Fruit fly (Drosophila melanogaster) whole organism, embryonic: ENCODE measurements around the gene CG1172.
A peak's percentile ranks its signal among the peaks of the same experiment; 100 is the strongest.

ENCODE experiments used
- Bgb ChIP-seq: fragments of 200-800 bp; sonication (Bioruptor generic); IDR thresholded peaks from 2 replicates; pipeline ENCODE4 v1.3.6; 2022; ENCODE audit warnings: missing biosample characterization, missing genetic modification characterization; ENCODE audit not compliant: partially characterized antibody
- CG10431 ChIP-seq: fragments of 200-800 bp; sonication (Bioruptor generic); optimal IDR thresholded peaks from 3 replicates; lab custom pipeline; 2018; ENCODE audit warnings: missing biosample characterization, mild to moderate bottlenecking, missing genetic modification characterization
- CG10462 ChIP-seq: fragments of 200-800 bp; sonication (Bioruptor generic); optimal IDR thresholded peaks from 2 replicates; lab custom pipeline; 2016; ENCODE audit warnings: missing biosample characterization, missing genetic modification characterization
- CG12299 ChIP-seq: fragments of 200-800 bp; sonication (Bioruptor generic); optimal IDR thresholded peaks from 2 replicates; lab custom pipeline; 2018; ENCODE audit warnings: missing biosample characterization, mild to moderate bottlenecking, missing genetic modification characterization
- CG13123 ChIP-seq: fragments of 200-800 bp; sonication (Bioruptor generic); optimal IDR thresholded peaks from 2 replicates; lab custom pipeline; 2016; ENCODE audit warnings: missing biosample characterization, missing genetic modification characterization
- CG13287 ChIP-seq: fragments of 200-800 bp; sonication (Bioruptor generic); IDR thresholded peaks from 2 replicates; pipeline ENCODE4 v1.3.6; 2022; ENCODE audit warnings: missing biosample characterization, missing genetic modification characterization; ENCODE audit not compliant: partially characterized antibody
- CG13624 ChIP-seq: fragments of 200-800 bp; sonication (Bioruptor generic); optimal IDR thresholded peaks from 2 replicates; lab custom pipeline; 2016; ENCODE audit warnings: missing biosample characterization, missing genetic modification characterization
- CG14965 ChIP-seq: fragments of 200-800 bp; sonication (Bioruptor generic); optimal IDR thresholded peaks from 2 replicates; lab custom pipeline; 2016; ENCODE audit warnings: missing biosample characterization, missing genetic modification characterization, borderline replicate concordance
- CG15514 ChIP-seq: fragments of 200-800 bp; sonication (Bioruptor generic); optimal IDR thresholded peaks from 3 replicates; lab custom pipeline; 2017; ENCODE audit warnings: missing biosample characterization, missing genetic modification characterization, mild to moderate bottlenecking, moderate library complexity, missing genetic modification reagents
- CG1603 ChIP-seq: fragments of 200-800 bp; sonication (Bioruptor generic); optimal IDR thresholded peaks from 2 replicates; lab custom pipeline; 2019; ENCODE audit warnings: missing biosample characterization, mild to moderate bottlenecking, missing genetic modification characterization, moderate library complexity
- CG16813 ChIP-seq: fragments of 200-800 bp; sonication (Bioruptor generic); IDR thresholded peaks from 3 replicates; pipeline ENCODE4 v1.3.6; 2022; ENCODE audit warnings: missing biosample characterization, missing genetic modification characterization; ENCODE audit not compliant: partially characterized antibody
- CG18619 ChIP-seq: fragments of 200-800 bp; sonication (Bioruptor generic); optimal IDR thresholded peaks from 3 replicates; lab custom pipeline; 2017; ENCODE audit warnings: missing biosample characterization, mild to moderate bottlenecking, missing genetic modification characterization
- CG30020 ChIP-seq: fragments of 200-800 bp; optimal IDR thresholded peaks from 2 replicates; lab custom pipeline; 2019; ENCODE audit warnings: missing biosample characterization, mild to moderate bottlenecking, missing genetic modification characterization, moderate library complexity
- CG31224 ChIP-seq: fragments of 200-800 bp; sonication (Bioruptor generic); IDR thresholded peaks from 2 replicates; pipeline ENCODE4 v1.3.6; 2022; ENCODE audit warnings: missing biosample characterization, missing genetic modification characterization
- CG34376 ChIP-seq: fragments of 200-800 bp; sonication (Bioruptor generic); optimal IDR thresholded peaks from 2 replicates; lab custom pipeline; 2018; ENCODE audit warnings: missing biosample characterization, mild to moderate bottlenecking, missing genetic modification characterization
- CG3847 ChIP-seq: fragments of 200-800 bp; sonication (Bioruptor generic); IDR thresholded peaks from 2 replicates; pipeline ENCODE4 v1.3.6; 2022; ENCODE audit warnings: missing biosample characterization, missing genetic modification characterization
- CG4854 ChIP-seq: fragments of 200-800 bp; sonication (Bioruptor generic); optimal IDR thresholded peaks from 2 replicates; lab custom pipeline; 2016; ENCODE audit warnings: missing biosample characterization, missing genetic modification characterization, inconsistent platforms
- CG7372 ChIP-seq: fragments of 200-800 bp; sonication (Bioruptor generic); IDR thresholded peaks from 2 replicates; pipeline ENCODE4 v1.3.6; 2022; ENCODE audit warnings: missing biosample characterization, missing genetic modification characterization
- CG7987 ChIP-seq: fragments of 200-800 bp; sonication (Bioruptor generic); optimal IDR thresholded peaks from 2 replicates; lab custom pipeline; 2018; ENCODE audit warnings: missing biosample characterization, mild to moderate bottlenecking, missing genetic modification characterization, moderate library complexity
- Chrac-16 ChIP-seq: fragments of 200-800 bp; sonication (Bioruptor generic); optimal IDR thresholded peaks from 3 replicates; lab custom pipeline; 2016; ENCODE audit warnings: missing biosample characterization, missing genetic modification characterization
- CrebB ChIP-seq: fragments of 200-800 bp; sonication (Bioruptor generic); optimal IDR thresholded peaks from 3 replicates; lab custom pipeline; 2018; ENCODE audit warnings: missing biosample characterization, mild to moderate bottlenecking, missing genetic modification characterization
- D ChIP-seq, 2 experiments: fragments of 200-800 bp in 1 of 2; fragments of >200 bp in 1 of 2; sonication (Bioruptor generic) in 1 of 2; optimal IDR thresholded peaks; 2 replicates in 1 of 2; 3 replicates in 1 of 2; lab custom pipeline; 2017; ENCODE audit warnings: mild to moderate bottlenecking in 1 of 2, missing biosample characterization in 1 of 2, missing genetic modification characterization in 1 of 2, missing genetic modification reagents in 1 of 2
- E2f2 ChIP-seq: fragments of 200-800 bp; sonication (Bioruptor generic); IDR thresholded peaks from 2 replicates; pipeline ENCODE4 v1.3.6; 2022; ENCODE audit warnings: missing biosample characterization, missing genetic modification characterization
- HLH4C ChIP-seq: fragments of 200-800 bp; sonication (Bioruptor generic); IDR thresholded peaks from 3 replicates; pipeline ENCODE4 v1.3.6; 2022; ENCODE audit warnings: missing biosample characterization, missing genetic modification characterization; ENCODE audit not compliant: partially characterized antibody
- Hr78 ChIP-seq, 2 experiments: fragments of 200-800 bp in 1 of 2; fragments of >200 bp in 1 of 2; sonication (Bioruptor generic) in 1 of 2; optimal IDR thresholded peaks; 2 replicates each; lab custom pipeline; 2017 to 2019; ENCODE audit warnings: missing biosample characterization in 2 of 2, missing genetic modification characterization in 2 of 2, mild to moderate bottlenecking in 1 of 2, moderate library complexity in 1 of 2
- Lhr ChIP-seq: fragments of 200-800 bp; sonication (Bioruptor generic); optimal IDR thresholded peaks from 3 replicates; lab custom pipeline; 2017; ENCODE audit warnings: mild to moderate bottlenecking, missing biosample characterization, missing genetic modification reagents, missing genetic modification characterization
- MESR4 ChIP-seq: fragments of 200-800 bp; sonication (Bioruptor generic); optimal IDR thresholded peaks from 2 replicates; lab custom pipeline; 2018; ENCODE audit warnings: missing biosample characterization, mild to moderate bottlenecking, missing genetic modification characterization, moderate library complexity
- Neu2 ChIP-seq: fragments of 200-800 bp; sonication (Bioruptor generic); optimal IDR thresholded peaks from 3 replicates; lab custom pipeline; 2016; ENCODE audit warnings: missing biosample characterization, missing genetic modification characterization, borderline replicate concordance
- Rfx ChIP-seq: fragments of 200-800 bp; sonication (Bioruptor generic); IDR thresholded peaks from 2 replicates; pipeline ENCODE4 v1.3.6; 2022; ENCODE audit warnings: missing biosample characterization, missing genetic modification characterization
- Vsx1 ChIP-seq: fragments of 200-800 bp; sonication (Bioruptor generic); optimal IDR thresholded peaks from 2 replicates; lab custom pipeline; 2017; ENCODE audit warnings: missing biosample characterization, mild to moderate bottlenecking, missing genetic modification characterization, missing genetic modification reagents
- bbx ChIP-seq: fragments of 200-800 bp; sonication (Bioruptor generic); IDR thresholded peaks from 2 replicates; pipeline ENCODE4 v1.3.6; 2022; ENCODE audit warnings: missing biosample characterization, missing genetic modification characterization; ENCODE audit not compliant: partially characterized antibody
- dmrt11E ChIP-seq: fragments of 200-800 bp; sonication (Bioruptor generic); optimal IDR thresholded peaks from 3 replicates; lab custom pipeline; 2018; ENCODE audit warnings: missing biosample characterization, mild to moderate bottlenecking, missing genetic modification characterization, moderate library complexity
- dpn ChIP-seq, 2 experiments: fragments of 200-800 bp; sonication (Bioruptor generic); optimal IDR thresholded peaks; 3 replicates each; lab custom pipeline; 2016; ENCODE audit warnings: missing biosample characterization in 2 of 2, missing genetic modification characterization in 2 of 2
- exex ChIP-seq: fragments of 200-800 bp; sonication (Bioruptor generic); optimal IDR thresholded peaks from 4 replicates; lab custom pipeline; 2018; ENCODE audit warnings: missing biosample characterization, mild to moderate bottlenecking, missing genetic modification characterization, moderate library complexity
- gem ChIP-seq: fragments of 200-800 bp; sonication (Bioruptor generic); optimal IDR thresholded peaks from 2 replicates; lab custom pipeline; 2019; ENCODE audit warnings: missing biosample characterization, mild to moderate bottlenecking, missing genetic modification characterization, moderate library complexity
- hb ChIP-seq: fragments of 200-800 bp; sonication (Bioruptor generic); IDR thresholded peaks from 3 replicates; pipeline ENCODE4 v1.3.6; 2022; ENCODE audit warnings: missing biosample characterization, missing genetic modification characterization; ENCODE audit not compliant: partially characterized antibody
- hbn ChIP-seq: fragments of 200-800 bp; sonication (Bioruptor generic); IDR thresholded peaks from 2 replicates; pipeline ENCODE4 v1.3.6; 2022; ENCODE audit warnings: missing biosample characterization, missing genetic modification characterization; ENCODE audit not compliant: partially characterized antibody
- odd ChIP-seq: fragments of 200-800 bp; sonication (Bioruptor generic); optimal IDR thresholded peaks from 2 replicates; lab custom pipeline; 2017; ENCODE audit warnings: missing biosample characterization, mild to moderate bottlenecking, missing genetic modification characterization
- pita ChIP-seq: fragments of 200-800 bp; sonication (Bioruptor generic); optimal IDR thresholded peaks from 2 replicates; lab custom pipeline; 2017; ENCODE audit warnings: missing biosample characterization, mild to moderate bottlenecking, missing genetic modification characterization
- slbo ChIP-seq: fragments of 200-800 bp; sonication (Bioruptor generic); IDR thresholded peaks from 2 replicates; pipeline ENCODE4 v1.3.6; 2022; ENCODE audit warnings: missing biosample characterization, missing genetic modification characterization
- ssp ChIP-seq: fragments of 200-800 bp; sonication (Bioruptor generic); IDR thresholded peaks from 2 replicates; pipeline ENCODE4 v1.3.6; 2022; ENCODE audit warnings: missing biosample characterization, missing genetic modification characterization
- stwl ChIP-seq: fragments of 200-800 bp; sonication (Bioruptor generic); optimal IDR thresholded peaks from 3 replicates; lab custom pipeline; 2018; ENCODE audit warnings: missing biosample characterization, mild to moderate bottlenecking, missing genetic modification characterization, moderate library complexity
- tin ChIP-seq: fragments of 200-800 bp; sonication (Bioruptor generic); optimal IDR thresholded peaks from 3 replicates; lab custom pipeline; 2016; ENCODE audit warnings: missing biosample characterization, missing genetic modification characterization
- tll ChIP-seq, 2 experiments: fragments of 200-800 bp in 1 of 2; fragments of >200 bp in 1 of 2; sonication (Bioruptor generic) in 1 of 2; optimal IDR thresholded peaks; 2 replicates each; lab custom pipeline; 2017 to 2019; ENCODE audit warnings: missing biosample characterization in 2 of 2, missing genetic modification characterization in 2 of 2, mild to moderate bottlenecking in 1 of 2, moderate library complexity in 1 of 2
- usp ChIP-seq: fragments of >200 bp; optimal IDR thresholded peaks from 2 replicates; lab custom pipeline; 2017; ENCODE audit warnings: missing biosample characterization, missing genetic modification characterization
- vvl ChIP-seq: fragments of 200-800 bp; sonication (Bioruptor generic); IDR thresholded peaks from 2 replicates; pipeline ENCODE4 v1.3.6; 2022; ENCODE audit warnings: missing biosample characterization, missing genetic modification characterization
- zen2 ChIP-seq: fragments of 200-800 bp; sonication (Bioruptor generic); IDR thresholded peaks from 3 replicates; pipeline ENCODE4 v1.3.6; 2022; ENCODE audit warnings: missing biosample characterization, missing genetic modification characterization; ENCODE audit not compliant: partially characterized antibody

The CG1172 gene

dm6 chr3R:5393742-5394391 lies at the start of gene CG1172 (continued):
- no peak for TF ChIP-seq CG14965
- TF ChIP-seq CrebB (tag; lab: Kevin White, UChicago) = peak; percentile 21
- no peak for TF ChIP-seq slbo (GFP tag; lab: Robert Waterston, UW)
- TF ChIP-seq D (optimal IDR thresholded peaks at IDR 0.05; lab: Kevin White, UChicago) = peak; percentile 37
- TF ChIP-seq D (GFP tag; optimal IDR thresholded peaks at IDR 0.05; lab: Kevin White, UChicago) = no peak
- no peak for TF ChIP-seq CG3847
- peak; percentile 79 for TF ChIP-seq hbn (GFP tag; lab: Robert Waterston, UW)
- TF ChIP-seq CG7987 = no peak
- TF ChIP-seq CG15514 = peak; percentile 75
- peak; percentile 88 for TF ChIP-seq CG13287
- TF ChIP-seq dmrt11E (tag; lab: Kevin White, UChicago) = peak; percentile 19
- peak in 1 of 2 experiments; percentile 72 for TF ChIP-seq Hr78 (GFP tag; optimal IDR thresholded peaks at IDR 0.05; lab: Kevin White, UChicago)
- TF ChIP-seq CG34376 (GFP tag; lab: Kevin White, UChicago) = peak; percentile 19
- TF ChIP-seq HLH4C (GFP tag; lab: Robert Waterston, UW) = peak; percentile 69
- peak in 1 of 2 experiments; percentile 3 for TF ChIP-seq dpn (GFP tag; optimal IDR thresholded peaks at IDR 0.05; lab: Kevin White, UChicago)
- TF ChIP-seq CG7372 (GFP tag; lab: Robert Waterston, UW) = no peak
- no peak for TF ChIP-seq CG13123
- TF ChIP-seq ssp (GFP tag; lab: Robert Waterston, UW) = no peak
- no peak for TF ChIP-seq Neu2 (GFP tag; lab: Kevin White, UChicago)
- TF ChIP-seq CG18619 (GFP tag; lab: Kevin White, UChicago) = no peak
- peak; percentile 79 for TF ChIP-seq CG16813
- TF ChIP-seq stwl = peak; percentile 96
- TF ChIP-seq CG4854 = no peak
- TF ChIP-seq E2f2 (GFP tag; lab: Robert Waterston, UW) = peak; percentile 85
- TF ChIP-seq Rfx (GFP tag; lab: Robert Waterston, UW) = peak; percentile 11; the same call in 1 of the 2 replicates
- TF ChIP-seq bbx = peak; percentile 73
- TF ChIP-seq Lhr (GFP tag; lab: Kevin White, UChicago) = peak; percentile 78
- peak; percentile 81 for TF ChIP-seq CG1603 (tag; lab: Kevin White, UChicago)
- no peak for TF ChIP-seq odd
- TF ChIP-seq tin (GFP tag; lab: Kevin White, UChicago) = no peak
- no peak; the same call in 2 of the 3 replicates for TF ChIP-seq hb
- TF ChIP-seq MESR4 (GFP tag; lab: Kevin White, UChicago) = peak; percentile 85
- no peak for TF ChIP-seq tll (GFP tag; optimal IDR thresholded peaks at IDR 0.05; lab: Kevin White, UChicago)
- TF ChIP-seq CG31224 (GFP tag; lab: Robert Waterston, UW) = no peak
- TF ChIP-seq CG10431 (GFP tag; lab: Kevin White, UChicago) = peak; percentile 27
- TF ChIP-seq zen2 = peak; percentile 60; the same call in 2 of the 3 replicates
- TF ChIP-seq Vsx1 (GFP tag; lab: Kevin White, UChicago) = no peak
- no peak for TF ChIP-seq usp (GFP tag; lab: Kevin White, UChicago)
- TF ChIP-seq CG12299 (tag; lab: Kevin White, UChicago) = peak; percentile 11
- TF ChIP-seq Chrac-16 (GFP tag; lab: Kevin White, UChicago) = no peak
- no peak for TF ChIP-seq gem (tag; lab: Kevin White, UChicago)
- TF ChIP-seq vvl = peak; percentile 88
- peak; percentile 27 for TF ChIP-seq CG13624 (GFP tag; lab: Kevin White, UChicago)
- no peak for TF ChIP-seq pita (GFP tag; lab: Kevin White, UChicago)
- TF ChIP-seq exex (tag; lab: Kevin White, UChicago) = no peak
- TF ChIP-seq Bgb = peak; percentile 78
- TF ChIP-seq CG10462 (GFP tag; lab: Kevin White, UChicago) = no peak
- peak; percentile 53 for TF ChIP-seq CG30020 (tag; lab: Kevin White, UChicago)
